Worm (Caenorhabditis elegans): ENCODE results near the gene mpz-3.

Gene mpz-3

DNA sequence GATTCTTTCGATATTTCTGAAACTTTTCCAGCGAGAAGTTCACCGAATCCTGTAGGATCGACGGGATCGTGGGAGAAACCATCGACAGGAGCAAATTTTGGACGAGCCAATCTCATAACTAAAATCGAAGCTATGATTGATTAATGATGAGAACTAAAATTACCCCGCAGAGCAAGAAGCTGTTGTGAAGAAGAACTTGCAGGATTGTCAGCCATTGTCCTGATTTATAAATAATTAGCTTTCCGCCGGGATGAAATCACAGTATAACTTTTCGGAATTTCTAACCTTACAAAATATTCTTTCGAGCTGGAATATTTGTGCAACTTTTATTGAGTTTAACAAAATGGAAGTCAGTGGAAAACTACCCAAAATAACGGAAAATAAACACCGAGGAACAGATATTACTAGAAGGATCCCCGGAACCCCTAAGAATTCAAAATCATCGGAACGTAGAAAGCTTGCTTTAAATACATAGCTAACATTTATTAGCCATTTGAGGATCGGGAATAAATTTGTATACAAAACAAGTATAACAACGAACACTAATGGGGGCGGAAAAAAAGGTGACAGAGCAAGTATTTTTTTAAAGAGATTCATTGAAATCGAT, 22.2 kb upstream of the mpz-3 start, which contains the start of gene C56C10.7:
Gene C56C10.7, minus strand, starts transcription at position 312 of the 607 bp plus-strand sequence.
- TF ChIP-seq blmp-1 (tag; optimal IDR thresholded peaks at IDR 0.05) (no peak), mls-2 (tag; optimal IDR thresholded peaks at IDR 0.05) (no peak)

DNA sequence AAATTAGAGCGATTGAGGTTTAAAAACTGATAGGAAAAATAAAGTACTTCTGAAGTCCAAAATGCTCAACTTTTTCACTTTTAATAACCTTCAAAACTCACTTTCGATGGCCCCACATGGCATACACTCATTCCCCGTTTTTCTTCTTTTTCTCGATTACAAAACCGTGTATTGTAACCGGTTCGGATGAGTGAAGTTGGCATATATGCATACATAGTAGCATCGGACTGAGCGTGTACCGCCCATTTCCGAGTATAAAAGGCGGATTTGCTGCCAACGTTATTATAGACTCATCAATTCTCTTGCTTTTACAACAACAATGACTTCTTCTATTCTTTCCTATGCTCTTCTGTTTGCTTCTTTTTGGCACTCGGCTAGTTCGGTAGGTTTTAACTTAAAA, 17.6 kb upstream of the mpz-3 start, which contains the start of gene C56C10.4:
Gene C56C10.4, plus strand, starts transcription at position 301 of the 400 bp plus-strand sequence.
- TF ChIP-seq M03D4.4 (tag; optimal IDR thresholded peaks at IDR 0.05) (no peak), sptf-1 (tag; optimal IDR thresholded peaks at IDR 0.05) (no peak), ceh-83 (GFP tag; optimal IDR thresholded peaks at IDR 0.05) (no peak), unc-62 (GFP tag; optimal IDR thresholded peaks at IDR 0.05) (no peak), nhr-2 (tag; optimal IDR thresholded peaks at IDR 0.05) (no peak), elt-1 (tag; optimal IDR thresholded peaks at IDR 0.05; ENCODE audit: borderline replicate concordance, insufficient read depth) (no peak), lin-32 (GFP tag; optimal IDR thresholded peaks at IDR 0.05) (no peak)

DNA sequence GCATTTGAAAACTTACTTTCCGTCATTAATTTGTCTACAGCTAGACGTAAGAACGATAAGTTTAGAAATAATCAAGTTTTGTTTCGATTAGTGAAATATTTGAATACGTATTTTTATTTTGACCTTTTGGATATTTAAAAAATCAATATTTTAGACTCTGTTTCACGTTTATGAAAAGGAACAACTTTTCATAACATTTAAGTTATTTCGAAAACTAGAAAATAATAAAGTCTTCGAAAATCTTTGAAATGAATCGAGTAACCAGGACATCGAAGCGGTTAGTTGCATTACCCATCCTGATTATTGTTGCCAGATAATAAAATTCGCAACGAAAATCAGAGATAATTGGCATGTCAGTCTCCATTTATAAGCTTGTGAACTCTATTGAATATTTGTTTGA, 16.0 kb upstream of the mpz-3 start, which contains the start of gene C56C10.6:
Gene C56C10.6, minus strand, starts transcription at position 101 of the 400 bp plus-strand sequence.
- TF ChIP-seq sptf-1 (tag; optimal IDR thresholded peaks at IDR 0.05) (no peak), drap-1 (GFP tag; optimal IDR thresholded peaks at IDR 0.05) (no peak), nhr-237 (tag; optimal IDR thresholded peaks at IDR 0.05) (no peak), ces-1 (GFP tag; optimal IDR thresholded peaks at IDR 0.05) (no peak), nhr-2 (tag; optimal IDR thresholded peaks at IDR 0.05) (no peak), nhr-28 (tag; optimal IDR thresholded peaks at IDR 0.05) (no peak), flh-1 (GFP tag; optimal IDR thresholded peaks at IDR 0.05) (no peak)

DNA sequence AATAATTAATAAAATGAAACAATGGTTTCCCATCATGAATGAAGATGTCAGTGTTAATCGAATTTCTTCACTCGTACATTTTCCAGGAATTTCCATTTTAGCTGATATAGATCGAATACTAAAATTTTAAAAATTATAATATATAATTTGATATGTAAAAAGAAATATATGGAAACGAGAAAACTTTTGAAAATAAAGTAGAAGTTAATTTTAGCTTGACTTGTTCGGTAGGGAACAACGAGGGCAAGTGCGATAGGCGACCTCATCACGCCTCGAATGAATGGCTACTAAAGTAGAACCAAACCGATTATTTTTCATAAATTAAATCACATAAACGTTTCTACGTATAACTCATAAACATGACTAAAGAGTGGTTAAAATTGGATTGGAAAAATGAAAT, 13.2 kb upstream of the mpz-3 start, which contains the start of gene sra-31:
Gene sra-31, minus strand, starts transcription at position 101 of the 400 bp plus-strand sequence.
- TF ChIP-seq sptf-1 (tag; optimal IDR thresholded peaks at IDR 0.05) = no peak
- TF ChIP-seq lsy-2 (tag; optimal IDR thresholded peaks at IDR 0.05) = no peak
- no peak for TF ChIP-seq mls-2 (tag; optimal IDR thresholded peaks at IDR 0.05)
- no peak for TF ChIP-seq blmp-1 (tag; optimal IDR thresholded peaks at IDR 0.05)

DNA sequence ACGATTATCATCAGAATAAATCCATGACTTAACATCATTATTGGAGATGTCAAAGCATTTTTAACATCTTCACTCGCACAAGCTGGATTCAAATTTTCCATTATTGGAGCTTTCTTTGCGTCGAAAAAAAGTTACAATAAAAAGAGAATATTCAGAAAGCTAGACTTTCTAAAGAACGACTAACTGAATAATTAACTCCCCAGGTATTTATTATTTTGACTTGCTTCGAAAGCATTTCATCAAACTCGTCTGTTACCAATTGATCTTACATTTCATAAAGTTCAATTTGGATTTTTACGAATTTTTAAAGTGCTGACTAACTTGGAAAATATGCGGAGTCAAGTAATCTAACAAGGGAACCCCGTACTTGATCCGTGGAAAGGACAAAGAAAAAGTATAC, 10.5 kb upstream of the mpz-3 start, which contains the start of gene sra-29:
Gene sra-29, minus strand, starts transcription at position 101 of the 400 bp plus-strand sequence.
- TF ChIP-seq lin-13 (tag; optimal IDR thresholded peaks at IDR 0.05) (no peak), nhr-76 (tag; optimal IDR thresholded peaks at IDR 0.05) (no peak)

DNA sequence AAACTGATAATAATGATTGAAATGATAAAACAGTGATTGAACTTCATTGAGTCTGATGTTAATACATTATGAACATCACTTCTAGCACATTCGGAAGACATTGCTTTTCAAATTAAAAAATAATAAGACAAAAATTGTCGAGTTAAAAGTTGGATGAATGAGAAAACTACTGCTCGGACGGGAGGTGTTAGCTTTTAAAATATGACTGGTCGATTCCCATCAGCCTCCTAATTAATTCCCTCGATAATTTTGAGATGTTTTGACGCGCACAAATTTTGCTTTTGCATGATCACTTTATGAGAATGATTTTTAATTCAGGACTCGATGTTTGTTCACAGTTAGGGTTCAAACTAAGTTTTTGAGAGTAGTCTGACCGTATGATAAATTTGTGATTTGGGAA, 8.5 kb upstream of the mpz-3 start, which contains the start of gene sra-28:
Gene sra-28, minus strand, starts transcription at position 101 of the 400 bp plus-strand sequence.
- TF ChIP-seq mls-2 (tag; optimal IDR thresholded peaks at IDR 0.05) (no peak), ceh-83 (GFP tag; optimal IDR thresholded peaks at IDR 0.05) (no peak), nhr-2 (tag; optimal IDR thresholded peaks at IDR 0.05) (no peak), mep-1 (tag; optimal IDR thresholded peaks at IDR 0.05) (no peak), nhr-237 (tag; optimal IDR thresholded peaks at IDR 0.05) (no peak), lin-32 (GFP tag; optimal IDR thresholded peaks at IDR 0.05) (no peak), bed-3 (GFP tag; optimal IDR thresholded peaks at IDR 0.05) (no peak), lin-13 (tag; optimal IDR thresholded peaks at IDR 0.05) (no peak), zip-8 (tag; optimal IDR thresholded peaks at IDR 0.05) (no peak), mab-5 (tag; optimal IDR thresholded peaks at IDR 0.05) (no peak), ceh-39 (tag; optimal IDR thresholded peaks at IDR 0.05) (no peak), elt-3 (tag; optimal IDR thresholded peaks at IDR 0.05) (no peak), snpc-4 (tag; optimal IDR thresholded peaks at IDR 0.05) (no peak), tbx-8 (GFP tag; optimal IDR thresholded peaks at IDR 0.05) (no peak), pha-4 (tag; optimal IDR thresholded peaks at IDR 0.05) (no peak), nhr-12 (tag; optimal IDR thresholded peaks at IDR 0.05) (no peak), M03D4.4 (tag; optimal IDR thresholded peaks at IDR 0.05) (no peak), ces-1 (GFP tag; optimal IDR thresholded peaks at IDR 0.05) (no peak), unc-62 (GFP tag; optimal IDR thresholded peaks at IDR 0.05) (no peak), elt-1 (tag; optimal IDR thresholded peaks at IDR 0.05; ENCODE audit: borderline replicate concordance, insufficient read depth) (no peak)

DNA sequence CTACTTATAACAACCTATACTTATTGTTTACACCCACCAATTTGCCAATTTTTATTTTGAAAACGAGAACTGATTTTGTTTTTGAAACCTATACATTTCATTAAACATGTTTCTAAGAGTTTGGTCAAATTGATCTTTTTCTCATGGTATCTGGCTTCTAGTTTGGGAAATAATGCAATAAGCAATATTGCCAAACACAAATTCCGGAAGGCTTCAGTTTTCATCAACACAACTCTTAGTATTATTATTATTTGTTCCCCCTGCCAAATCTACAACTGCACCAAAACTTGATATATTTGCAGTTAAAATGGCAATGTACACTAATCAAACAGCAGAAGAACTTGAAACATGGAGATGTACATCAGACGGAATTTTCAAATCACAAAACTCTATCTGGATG, 3.5 kb upstream of the mpz-3 start, which contains the start of gene sra-27:
Gene sra-27, plus strand, starts transcription at position 301 of the 400 bp plus-strand sequence.
- TF ChIP-seq M03D4.4 (tag; optimal IDR thresholded peaks at IDR 0.05) (no peak), ztf-11 (tag; optimal IDR thresholded peaks at IDR 0.05) (no peak), nhr-237 (tag; optimal IDR thresholded peaks at IDR 0.05) (no peak), ham-2 (GFP tag; optimal IDR thresholded peaks at IDR 0.05) (no peak), mls-2 (tag; optimal IDR thresholded peaks at IDR 0.05) (no peak)

Measured in whole organism, mixed stage, embryonic.